Fruit fly (Drosophila melanogaster): Measurements from ENCODE around the gene Agpat3.

The Agpat3 gene

DNA sequence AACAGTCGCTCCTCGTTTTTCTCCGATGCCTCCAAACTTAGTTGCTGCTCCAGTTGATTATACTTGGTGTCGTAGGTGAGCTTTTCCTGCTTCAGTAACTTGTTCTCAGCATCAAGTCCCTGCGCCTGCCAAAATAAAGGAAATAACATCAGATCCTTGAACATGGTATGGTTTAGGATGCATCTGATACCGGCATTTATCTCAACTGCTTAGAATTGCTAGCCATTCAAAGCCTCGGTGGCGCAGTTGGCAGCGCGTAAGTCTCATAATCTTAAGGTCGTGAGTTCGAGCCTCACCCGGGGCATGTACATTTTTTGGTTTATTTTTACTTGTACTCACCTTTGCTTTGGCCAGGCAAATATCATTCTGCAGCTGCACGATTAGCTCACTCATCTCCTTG is 36.1 kb downstream of the Agpat3 start:
- TF ChIP-seq Ets98B (GFP tag; IDR thresholded peaks at IDR 0.05) (no peak), CG17806 (tag; optimal IDR thresholded peaks at IDR 0.05) (no peak), CG32121 (GFP tag; IDR thresholded peaks at IDR 0.05) (no peak), gl (tag; optimal IDR thresholded peaks at IDR 0.05) (no peak), fd96Ca (GFP tag; IDR thresholded peaks at IDR 0.05) (no peak), CG34367 (tag; optimal IDR thresholded peaks at IDR 0.05) (no peak)

DNA sequence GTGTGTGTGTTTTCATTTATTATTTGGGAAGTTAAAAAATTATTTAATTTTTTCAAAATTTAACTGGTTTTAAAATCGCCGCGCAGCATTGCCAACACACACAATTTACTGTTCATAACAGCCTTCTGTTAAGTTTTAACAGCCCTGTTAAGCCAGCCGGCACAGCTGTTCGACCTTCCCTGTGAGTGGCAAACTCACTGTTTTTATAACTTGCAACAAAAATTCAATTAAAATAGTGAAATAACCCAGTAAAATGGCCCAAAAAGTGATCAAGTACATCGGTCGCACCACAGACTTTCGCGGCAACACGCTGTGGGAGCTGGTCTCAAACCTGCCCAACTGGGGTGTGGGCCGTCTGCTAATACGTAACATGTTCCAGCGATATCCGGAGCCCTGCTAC is 37.8 kb downstream of the Agpat3 start, which contains the start of gene mRpS34:
Gene mRpS34 (plus strand): TSS at position 161 of the 400 bp plus-strand sequence.
- TF ChIP-seq CG34367 (tag; optimal IDR thresholded peaks at IDR 0.05) (no peak), CG15710 (tag; optimal IDR thresholded peaks at IDR 0.05) (no peak)

DNA sequence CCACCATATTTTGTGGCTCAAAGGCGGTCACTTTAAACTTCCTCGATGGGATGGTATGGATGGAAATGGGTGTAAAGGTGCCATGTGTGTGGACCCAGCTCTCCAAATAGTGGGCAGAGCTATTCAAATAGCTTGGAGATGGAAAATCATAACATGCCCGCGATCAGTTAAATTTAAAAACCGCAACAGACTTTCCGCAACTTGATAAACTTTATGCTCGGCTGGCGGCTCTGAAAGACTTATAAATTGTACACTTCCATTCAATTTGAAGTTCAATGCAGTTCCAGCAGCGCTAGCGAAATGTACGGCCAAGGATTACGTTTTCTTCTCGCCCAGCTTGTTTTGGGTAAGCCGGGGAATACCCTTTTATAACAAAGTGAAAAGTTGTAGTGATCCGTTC is 39.7 kb downstream of the Agpat3 start, which contains the start of gene CG33257:
Gene CG33257 (plus strand): TSS at position 301 of the 400 bp plus-strand sequence.
- no peak for TF ChIP-seq Ets98B (GFP tag; IDR thresholded peaks at IDR 0.05)
- no peak for TF ChIP-seq CG12605 (GFP tag; IDR thresholded peaks at IDR 0.05)
- no peak for TF ChIP-seq CG10348 (GFP tag; IDR thresholded peaks at IDR 0.05)
- no peak for TF ChIP-seq CG9948 (tag; optimal IDR thresholded peaks at IDR 0.05)
- no peak for TF ChIP-seq CG8159 (tag; optimal IDR thresholded peaks at IDR 0.05)
- no peak for TF ChIP-seq rn (GFP tag; IDR thresholded peaks at IDR 0.05)
- no peak for TF ChIP-seq EcR (GFP tag; optimal IDR thresholded peaks at IDR 0.05)
- TF ChIP-seq Snoo (tag; optimal IDR thresholded peaks at IDR 0.05) = no peak
- TF ChIP-seq CG34367 (tag; optimal IDR thresholded peaks at IDR 0.05) = no peak

DNA sequence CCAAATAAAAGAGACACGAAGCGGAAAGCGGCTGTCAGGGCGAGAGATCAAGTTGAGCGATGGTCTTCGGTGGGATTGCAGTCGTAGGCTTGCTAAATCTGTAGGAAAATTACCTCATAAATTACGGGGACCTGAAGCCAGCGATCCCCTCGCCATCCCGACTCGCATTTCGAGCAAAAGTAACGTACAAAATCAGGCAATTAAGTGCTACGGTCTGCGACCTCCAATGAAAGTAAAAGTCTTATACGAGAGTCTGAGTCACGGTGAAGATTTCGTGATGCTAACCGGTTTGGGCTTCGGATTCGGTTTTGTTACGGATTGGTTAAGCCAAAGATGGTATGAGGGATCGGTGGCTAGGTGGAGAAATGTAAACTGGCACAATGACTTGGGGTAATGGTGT is 45.9 kb downstream of the Agpat3 start:
- TF ChIP-seq EcR (GFP tag; optimal IDR thresholded peaks at IDR 0.05) = peak; percentile 35
- TF ChIP-seq CG17806 (tag; optimal IDR thresholded peaks at IDR 0.05) = no peak
- no peak for TF ChIP-seq CG34367 (tag; optimal IDR thresholded peaks at IDR 0.05)
- no peak for TF ChIP-seq fd96Ca (GFP tag; IDR thresholded peaks at IDR 0.05)
- no peak for TF ChIP-seq CG8159 (tag; optimal IDR thresholded peaks at IDR 0.05)
- no peak for TF ChIP-seq Pif1B (GFP tag; optimal IDR thresholded peaks at IDR 0.05)

DNA sequence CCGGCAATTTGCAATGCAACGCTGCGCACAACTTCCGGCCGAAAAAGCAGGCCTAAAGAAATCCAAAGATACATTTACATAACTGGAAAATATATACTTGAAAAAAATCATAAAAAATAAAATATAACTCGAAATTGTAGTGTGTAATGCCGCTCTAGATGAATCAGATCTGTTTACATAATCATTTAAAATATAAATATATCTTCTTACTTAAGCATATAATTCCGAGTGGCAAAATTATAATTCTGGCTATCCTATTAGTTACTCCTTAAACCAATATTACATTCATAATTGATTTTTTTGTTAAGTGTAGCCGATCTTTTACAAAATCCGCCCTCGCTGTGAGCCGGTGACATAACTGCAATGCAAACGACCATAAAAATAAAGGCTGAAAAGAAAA is 46.3 kb downstream of the Agpat3 start:
- no peak for TF ChIP-seq fd96Ca (GFP tag; IDR thresholded peaks at IDR 0.05)
- no peak for TF ChIP-seq CG9948 (tag; optimal IDR thresholded peaks at IDR 0.05)

DNA sequence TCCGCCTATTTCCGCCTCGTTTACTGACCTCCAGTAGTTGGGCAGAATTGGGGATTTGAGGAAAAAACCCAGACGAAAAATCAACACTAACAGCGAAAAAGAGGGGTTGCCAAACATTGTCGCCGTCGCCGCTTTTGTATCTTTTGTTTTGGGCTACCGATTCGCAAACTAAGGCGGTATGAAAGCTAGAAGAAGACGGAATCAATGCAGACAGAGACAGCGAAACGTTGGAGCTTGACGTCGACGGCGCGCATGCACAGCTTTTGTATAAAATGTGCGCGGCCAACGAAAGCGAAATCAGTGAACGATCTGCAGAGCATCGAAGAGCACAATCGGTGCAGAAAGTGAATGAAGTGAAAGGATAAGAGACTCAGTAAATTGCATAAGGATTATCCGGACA is 47.1 kb downstream of the Agpat3 start, which contains the start of gene CG4998:
Gene CG4998 (plus strand): TSS at position 301 of the 400 bp plus-strand sequence.
- TF ChIP-seq CG34367 (tag; optimal IDR thresholded peaks at IDR 0.05) = no peak
- no peak for TF ChIP-seq CG10348 (GFP tag; IDR thresholded peaks at IDR 0.05)
- no peak for TF ChIP-seq CG14655 (GFP tag; optimal IDR thresholded peaks at IDR 0.05)
- TF ChIP-seq CG12605 (GFP tag; IDR thresholded peaks at IDR 0.05) = no peak
- TF ChIP-seq EcR (GFP tag; optimal IDR thresholded peaks at IDR 0.05) = no peak
- TF ChIP-seq Pif1A (GFP tag; optimal IDR thresholded peaks at IDR 0.05) = no peak
- TF ChIP-seq D1 (tag; optimal IDR thresholded peaks at IDR 0.05) = no peak
- no peak for TF ChIP-seq CG4496 (GFP tag; IDR thresholded peaks at IDR 0.05)
- TF ChIP-seq Ets98B (GFP tag; IDR thresholded peaks at IDR 0.05) = no peak
- TF ChIP-seq CG8159 (tag; optimal IDR thresholded peaks at IDR 0.05) = no peak

DNA sequence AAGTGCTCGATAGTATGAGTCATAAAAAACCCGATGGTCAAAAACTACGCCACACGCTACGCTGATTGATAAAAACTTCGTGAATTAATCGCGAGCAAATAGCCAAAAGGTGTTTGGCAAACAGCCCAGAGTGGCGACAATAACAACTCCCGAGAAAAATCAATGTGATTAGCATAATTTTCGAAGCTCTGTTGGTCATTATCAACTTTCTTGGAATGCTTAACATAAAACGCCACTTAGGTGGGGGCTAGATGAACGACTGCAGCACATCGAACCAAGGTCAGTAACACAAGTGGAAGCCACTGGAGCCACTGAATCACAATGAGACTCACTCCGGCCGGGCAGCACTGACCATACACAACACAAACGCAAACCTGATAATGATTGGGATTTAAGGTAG is 48.0 kb downstream of the Agpat3 start:
- TF ChIP-seq CG9948 (tag; optimal IDR thresholded peaks at IDR 0.05) (no peak), Ets98B (GFP tag; IDR thresholded peaks at IDR 0.05) (no peak)

DNA sequence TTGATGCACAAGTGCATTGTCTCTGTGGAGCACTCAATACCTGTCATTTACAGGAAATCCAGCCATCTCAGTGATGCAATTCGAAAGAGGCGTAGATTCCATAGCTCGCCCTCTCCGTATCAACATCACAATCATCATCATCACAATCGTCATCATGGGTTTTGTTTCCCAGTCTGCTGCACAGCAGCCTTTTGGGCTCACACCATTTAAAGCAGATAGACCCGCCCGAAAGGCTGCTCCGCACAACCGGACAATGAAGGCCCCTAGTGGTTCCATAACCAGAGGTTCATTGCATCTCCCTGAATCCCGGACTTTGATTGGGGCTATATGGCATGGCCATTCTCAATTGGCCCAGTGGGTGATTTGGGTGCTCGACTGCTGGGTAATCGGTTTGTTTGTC is 50.9 kb downstream of the Agpat3 start:
- TF ChIP-seq fd96Ca (GFP tag; IDR thresholded peaks at IDR 0.05) (0 out of 3 replicates have a peak, but pooled peaks have one; percentile 15), CG4496 (GFP tag; IDR thresholded peaks at IDR 0.05) (peak; percentile 69; the same call in 2 of the 3 replicates), CG12605 (GFP tag; IDR thresholded peaks at IDR 0.05) (no peak), EcR (GFP tag; optimal IDR thresholded peaks at IDR 0.05) (peak; percentile 25)

DNA sequence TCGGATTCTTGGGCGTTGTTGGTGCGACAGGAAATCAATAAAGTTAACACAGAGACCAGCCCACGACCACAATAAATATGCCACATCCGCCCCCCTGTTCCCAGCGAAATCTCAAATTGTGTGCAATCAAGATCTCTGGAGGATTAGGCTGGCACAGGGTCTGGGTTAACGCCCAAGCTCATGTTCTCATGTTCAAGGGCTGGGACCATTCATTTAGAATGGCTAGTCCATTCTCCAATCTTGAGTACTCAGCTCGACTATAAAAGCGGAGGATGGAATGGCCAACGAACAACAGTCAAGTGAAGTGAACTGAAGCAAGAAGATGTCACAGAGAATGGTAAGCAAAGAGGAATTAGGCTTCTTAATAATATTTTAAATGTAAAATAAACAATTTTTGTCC is 52.7 kb downstream of the Agpat3 start, which contains the start of gene CG13056:
Gene CG13056 (plus strand): TSS at position 301 of the 400 bp plus-strand sequence.
- TF ChIP-seq CG14655 (GFP tag; optimal IDR thresholded peaks at IDR 0.05) = no peak
- no peak for TF ChIP-seq CG32121 (GFP tag; IDR thresholded peaks at IDR 0.05)
- no peak for TF ChIP-seq CG12605 (GFP tag; IDR thresholded peaks at IDR 0.05)
- no peak for TF ChIP-seq CG9948 (tag; optimal IDR thresholded peaks at IDR 0.05)
- TF ChIP-seq Ets98B (GFP tag; IDR thresholded peaks at IDR 0.05) = no peak
- TF ChIP-seq gl (tag; optimal IDR thresholded peaks at IDR 0.05) = no peak
- no peak for TF ChIP-seq CG15710 (tag; optimal IDR thresholded peaks at IDR 0.05)
- no peak for TF ChIP-seq CG8159 (tag; optimal IDR thresholded peaks at IDR 0.05)
- no peak for TF ChIP-seq EcR (GFP tag; optimal IDR thresholded peaks at IDR 0.05)
- no peak for TF ChIP-seq D1 (tag; optimal IDR thresholded peaks at IDR 0.05)
- no peak for TF ChIP-seq CG8301 (tag; optimal IDR thresholded peaks at IDR 0.05)
- TF ChIP-seq CG13204 (GFP tag; optimal IDR thresholded peaks at IDR 0.05) = no peak
